Worm (Caenorhabditis elegans) whole organism, L3 larva: ENCODE data around the gene rpt-1.
A peak's percentile ranks its signal among the peaks of the same experiment; 100 is the strongest.

Source experiments
- R02D3.7 ChIP-seq: fragments of 150-350 bp; optimal IDR thresholded peaks from 2 replicates; lab custom pipeline; 2014; ENCODE audit warnings: missing biosample characterization, missing genetic modification characterization
- aly-2 ChIP-seq: fragments of 150-350 bp; optimal IDR thresholded peaks from 2 replicates; lab custom pipeline; 2014; ENCODE audit warnings: missing biosample characterization, missing genetic modification characterization
- ama-1 ChIP-seq: fragments of 150-350 bp; optimal IDR thresholded peaks from 2 replicates; lab custom pipeline; 2018
- ceh-16 ChIP-seq: sonication (generic microtip); optimal IDR thresholded peaks from 2 replicates; lab custom pipeline; 2017; ENCODE audit warnings: missing biosample characterization, missing genetic modification characterization
- ceh-28 ChIP-seq: fragments of 150-350 bp; optimal IDR thresholded peaks from 2 replicates; lab custom pipeline; 2014; ENCODE audit warnings: missing biosample characterization, missing genetic modification reagents, missing genetic modification characterization
- egl-27 ChIP-seq: sonication (generic microtip); optimal IDR thresholded peaks from 4 replicates; lab custom pipeline; 2017; ENCODE audit warnings: missing biosample characterization, missing genetic modification reagents, missing genetic modification characterization
- egl-5 ChIP-seq: fragments of 150-350 bp; optimal IDR thresholded peaks from 2 replicates; lab custom pipeline; 2017; ENCODE audit warnings: missing biosample characterization, missing genetic modification reagents, missing genetic modification characterization, inconsistent platforms
- elt-1 ChIP-seq: fragments of 150-350 bp; optimal IDR thresholded peaks from 2 replicates; lab custom pipeline; 2014; ENCODE audit warnings: missing biosample characterization, missing genetic modification characterization
- elt-2 ChIP-seq: sonication (generic microtip); optimal IDR thresholded peaks from 2 replicates; lab custom pipeline; 2016; ENCODE audit warnings: missing genetic modification reagents, mild to moderate bottlenecking, missing genetic modification characterization, missing compliant biosample characterization
- elt-3 ChIP-seq, 3 experiments: fragments of 150-350 bp in 1 of 3; sonication (generic microtip) in 2 of 3; optimal IDR thresholded peaks; 2 replicates in 2 of 3; 4 replicates in 1 of 3; lab custom pipeline; 2014 to 2017; ENCODE audit warnings: missing biosample characterization in 3 of 3, missing genetic modification characterization in 3 of 3
- eor-1 ChIP-seq, 2 experiments: fragments of 150-350 bp; optimal IDR thresholded peaks; 2 replicates each; lab custom pipeline; 2014 to 2018; ENCODE audit warnings: missing biosample characterization in 2 of 2, missing genetic modification characterization in 2 of 2
- fos-1 ChIP-seq: fragments of 150-350 bp; optimal IDR thresholded peaks from 2 replicates; lab custom pipeline; 2014; ENCODE audit warnings: missing biosample characterization, missing genetic modification characterization
- hmg-11 ChIP-seq: sonication (generic microtip); optimal IDR thresholded peaks from 2 replicates; lab custom pipeline; 2016; ENCODE audit warnings: missing genetic modification characterization, missing compliant biosample characterization
- jun-1 ChIP-seq: fragments of 150-350 bp; optimal IDR thresholded peaks from 2 replicates; lab custom pipeline; 2014; ENCODE audit warnings: missing biosample characterization, missing genetic modification reagents, missing genetic modification characterization
- lin-15B ChIP-seq: fragments of 150-350 bp; optimal IDR thresholded peaks from 2 replicates; lab custom pipeline; 2014; ENCODE audit warnings: missing biosample characterization, missing genetic modification characterization
- lin-39 ChIP-seq: fragments of 150-350 bp; optimal IDR thresholded peaks from 2 replicates; lab custom pipeline; 2018; ENCODE audit warnings: missing biosample characterization, missing genetic modification reagents, missing genetic modification characterization
- lsy-12 ChIP-seq: sonication (generic microtip); optimal IDR thresholded peaks from 2 replicates; lab custom pipeline; 2016; ENCODE audit warnings: mild to moderate bottlenecking, missing genetic modification characterization, missing compliant biosample characterization
- mdl-1 ChIP-seq: fragments of 150-350 bp; optimal IDR thresholded peaks from 2 replicates; lab custom pipeline; 2014; ENCODE audit warnings: missing biosample characterization, missing genetic modification characterization
- mml-1 ChIP-seq: fragments of 150-350 bp; sonication (generic microtip); optimal IDR thresholded peaks from 3 replicates; lab custom pipeline; 2014; ENCODE audit warnings: missing biosample characterization, missing genetic modification characterization
- nfya-1 ChIP-seq: sonication (generic microtip); optimal IDR thresholded peaks from 2 replicates; lab custom pipeline; 2017; ENCODE audit warnings: missing genetic modification characterization, mild to moderate bottlenecking, missing compliant biosample characterization, antibody characterized with exemption, moderate library complexity; ENCODE audit not compliant: insufficient read depth
- nhr-11 ChIP-seq: fragments of 150-350 bp; optimal IDR thresholded peaks from 2 replicates; lab custom pipeline; 2014; ENCODE audit warnings: missing biosample characterization, missing genetic modification characterization
- nhr-12 ChIP-seq: fragments of 150-350 bp; optimal IDR thresholded peaks from 2 replicates; lab custom pipeline; 2014; ENCODE audit warnings: missing biosample characterization, missing genetic modification characterization
- nhr-25 ChIP-seq: sonication (generic microtip); optimal IDR thresholded peaks from 2 replicates; lab custom pipeline; 2017; ENCODE audit warnings: missing biosample characterization, missing genetic modification characterization
- nhr-28 ChIP-seq: fragments of 150-350 bp; optimal IDR thresholded peaks from 2 replicates; lab custom pipeline; 2014; ENCODE audit warnings: missing biosample characterization, missing genetic modification characterization
- nhr-43 ChIP-seq: sonication (generic microtip); optimal IDR thresholded peaks from 2 replicates; lab custom pipeline; 2016; ENCODE audit warnings: mild to moderate bottlenecking, missing genetic modification characterization, missing compliant biosample characterization; ENCODE audit not compliant: poor library complexity, severe bottlenecking
- nhr-67 ChIP-seq: fragments of 150-350 bp; optimal IDR thresholded peaks from 2 replicates; lab custom pipeline; 2014; ENCODE audit warnings: missing biosample characterization, missing genetic modification characterization
- nhr-76 ChIP-seq: fragments of 150-350 bp; sonication (generic microtip); optimal IDR thresholded peaks from 5 replicates; lab custom pipeline; 2014; ENCODE audit warnings: missing biosample characterization, missing genetic modification characterization
- nhr-77 ChIP-seq: fragments of 150-350 bp; optimal IDR thresholded peaks from 2 replicates; lab custom pipeline; 2014; ENCODE audit warnings: missing biosample characterization, missing genetic modification characterization
- pha-4 ChIP-seq: fragments of 150-350 bp; optimal IDR thresholded peaks from 2 replicates; lab custom pipeline; 2014; ENCODE audit warnings: missing biosample characterization, missing genetic modification reagents, missing genetic modification characterization
- pqm-1 ChIP-seq: fragments of 150-350 bp; optimal IDR thresholded peaks from 2 replicates; lab custom pipeline; 2017; ENCODE audit warnings: missing biosample characterization, missing genetic modification characterization, inconsistent platforms
- sea-2 ChIP-seq: fragments of 150-350 bp; sonication (generic microtip); optimal IDR thresholded peaks from 4 replicates; lab custom pipeline; 2014; ENCODE audit warnings: missing biosample characterization, missing genetic modification reagents, missing genetic modification characterization
- skn-1 ChIP-seq: fragments of 150-350 bp; optimal IDR thresholded peaks from 2 replicates; lab custom pipeline; 2014; ENCODE audit warnings: missing biosample characterization, missing genetic modification characterization
- snpc-4 ChIP-seq: fragments of 150-350 bp; optimal IDR thresholded peaks from 2 replicates; lab custom pipeline; 2014; ENCODE audit warnings: missing biosample characterization, missing genetic modification characterization
- tbx-2 ChIP-seq: sonication (generic microtip); optimal IDR thresholded peaks from 2 replicates; lab custom pipeline; 2016; ENCODE audit warnings: mild to moderate bottlenecking, missing genetic modification characterization, missing compliant biosample characterization
- unc-62 ChIP-seq: fragments of 150-350 bp; sonication (generic microtip); optimal IDR thresholded peaks from 4 replicates; lab custom pipeline; 2014; ENCODE audit warnings: missing biosample characterization, missing genetic modification reagents, missing genetic modification characterization
- zag-1 ChIP-seq: fragments of 150-350 bp; optimal IDR thresholded peaks from 2 replicates; lab custom pipeline; 2014; ENCODE audit warnings: missing biosample characterization, missing genetic modification characterization

rpt-1 gene

ce11 chrV:12011686-12012085 is 29.5 kb upstream of the rpt-1 start:
- peak in 1 of 3 experiments; percentile 16 for TF ChIP-seq elt-3 (tag; optimal IDR thresholded peaks at IDR 0.05; lab: Kevin White, UChicago)
- no peak for TF ChIP-seq nhr-11 (tag; lab: Kevin White, UChicago)
- TF ChIP-seq elt-2 (tag; lab: Kevin White, UChicago), result peak; percentile 0

ce11 chrV:12006495-12006894 is 24.3 kb upstream of the rpt-1 start, which contains the start of gene F57F5.3:
Gene F57F5.3 (minus strand): TSS chrV:12006595.
- no peak for TF ChIP-seq R02D3.7 (tag; lab: Kevin White, UChicago)
- no peak for TF ChIP-seq ceh-16 (tag; lab: Kevin White, UChicago)
- TF ChIP-seq sea-2 (GFP tag; lab: Kevin White, UChicago), result no peak
- TF ChIP-seq nhr-12 (tag; lab: Kevin White, UChicago), result no peak
- TF ChIP-seq eor-1 (tag; optimal IDR thresholded peaks at IDR 0.05; lab: Kevin White, UChicago), result no peak
- no peak for TF ChIP-seq snpc-4 (tag; lab: Kevin White, UChicago)
- TF ChIP-seq egl-5 (tag; lab: Kevin White, UChicago), result no peak
- TF ChIP-seq egl-27, result no peak
- TF ChIP-seq nhr-25, result no peak
- TF ChIP-seq lin-39 (tag; lab: Kevin White, UChicago), result no peak
- no peak for TF ChIP-seq mml-1
- no peak for TF ChIP-seq nhr-76 (tag; lab: Kevin White, UChicago)
- TF ChIP-seq nhr-67, result no peak
- no peak for TF ChIP-seq lsy-12 (tag; lab: Kevin White, UChicago)
- no peak for TF ChIP-seq nfya-1 (tag; lab: Kevin White, UChicago)
- no peak for TF ChIP-seq ama-1 (lab: Kevin White, UChicago)
- TF ChIP-seq elt-1 (tag; lab: Kevin White, UChicago), result no peak
- TF ChIP-seq tbx-2 (tag; lab: Kevin White, UChicago), result no peak
- TF ChIP-seq fos-1, result no peak
- TF ChIP-seq skn-1 (tag; lab: Kevin White, UChicago), result no peak

DNA sequence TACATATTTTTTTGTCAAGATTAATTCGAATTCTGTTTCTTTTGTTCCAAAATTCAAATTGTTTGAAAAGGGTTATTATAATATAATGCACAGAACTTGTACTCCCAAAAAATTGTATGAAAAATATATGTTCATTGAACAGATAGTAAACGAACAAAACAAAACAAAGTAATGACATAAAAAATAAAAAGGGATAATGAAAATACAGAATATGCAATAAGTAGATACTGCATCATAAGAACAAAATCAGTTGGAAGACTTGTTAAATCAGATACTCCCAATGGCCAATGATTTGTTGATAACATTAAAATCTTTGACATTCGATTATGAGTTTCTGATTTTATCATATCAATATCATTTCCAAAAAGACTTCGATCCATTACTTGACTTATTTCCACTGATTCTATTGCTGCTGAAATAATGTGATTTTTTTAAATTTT is 22.3 kb upstream of the rpt-1 start:
- TF ChIP-seq pha-4 (tag; lab: Kevin White, UChicago) (no peak), ceh-28 (tag; lab: Kevin White, UChicago) (peak; percentile 43), fos-1 (peak; percentile 1), pqm-1 (tag; lab: Kevin White, UChicago) (no peak), aly-2 (tag; lab: Kevin White, UChicago) (peak; percentile 77), elt-2 (tag; lab: Kevin White, UChicago) (peak; percentile 35), jun-1 (tag; lab: Kevin White, UChicago) (peak; percentile 4)
- TF ChIP-seq, all 47 proteins: peak for 5

ce11 chrV:12002866-12003485 is 20.8 kb upstream of the rpt-1 start, which contains the start of gene cpr-9:
Gene cpr-9 (plus strand): TSS chrV:12003053.
- TF ChIP-seq egl-27 (no peak), sea-2 (GFP tag; lab: Kevin White, UChicago) (no peak), unc-62 (GFP tag; lab: Kevin White, UChicago) (no peak), lin-15B (no peak), ama-1 (lab: Kevin White, UChicago) (no peak), elt-1 (tag; lab: Kevin White, UChicago) (no peak), nhr-76 (tag; lab: Kevin White, UChicago) (no peak), nhr-77 (no peak), ceh-16 (tag; lab: Kevin White, UChicago) (no peak), nhr-28 (no peak), nhr-11 (tag; lab: Kevin White, UChicago) (no peak), eor-1 (tag; optimal IDR thresholded peaks at IDR 0.05; lab: Kevin White, UChicago) (no peak), elt-2 (tag; lab: Kevin White, UChicago) (peak; percentile 93), zag-1 (tag; lab: Kevin White, UChicago) (no peak), tbx-2 (tag; lab: Kevin White, UChicago) (no peak), pha-4 (tag; lab: Kevin White, UChicago) (peak; percentile 54), pqm-1 (tag; lab: Kevin White, UChicago) (peak; percentile 94), aly-2 (tag; lab: Kevin White, UChicago) (no peak), jun-1 (tag; lab: Kevin White, UChicago) (no peak), fos-1 (no peak), nhr-12 (tag; lab: Kevin White, UChicago) (no peak), mdl-1 (tag; lab: Kevin White, UChicago) (no peak), hmg-11 (tag; lab: Kevin White, UChicago) (no peak), nhr-43 (tag; lab: Kevin White, UChicago) (no peak), mml-1 (no peak), nfya-1 (tag; lab: Kevin White, UChicago) (no peak)
- TF ChIP-seq, all 47 proteins: peak for 3
